Fruit fly (Drosophila melanogaster) whole organism, embryonic: ENCODE results near the gene CG14370.

ENCODE experiments used
- CG10321 ChIP-seq: fragments of 200-800 bp; sonication (Bioruptor generic); IDR thresholded peaks from 2 replicates; pipeline ENCODE4 v1.3.6; 2022; ENCODE audit warnings: missing biosample characterization, missing genetic modification characterization
- CG11456 ChIP-seq: fragments of 200-800 bp; sonication (Bioruptor generic); IDR thresholded peaks from 3 replicates; pipeline ENCODE4 v1.3.6; 2022; ENCODE audit warnings: missing biosample characterization, missing genetic modification characterization
- CG11504 ChIP-seq: fragments of 200-800 bp; sonication (Bioruptor generic); optimal IDR thresholded peaks from 3 replicates; lab custom pipeline; 2019; ENCODE audit warnings: missing biosample characterization, mild to moderate bottlenecking, missing genetic modification characterization, moderate library complexity
- CG1233 ChIP-seq: fragments of 200-800 bp; sonication (Bioruptor generic); optimal IDR thresholded peaks from 4 replicates; lab custom pipeline; 2018; ENCODE audit warnings: missing biosample characterization, mild to moderate bottlenecking, missing genetic modification characterization
- CG12942 ChIP-seq: fragments of 200-800 bp; sonication (Bioruptor generic); optimal IDR thresholded peaks from 3 replicates; lab custom pipeline; 2016; ENCODE audit warnings: missing biosample characterization, missing genetic modification characterization
- CG13424 ChIP-seq: fragments of 200-800 bp; sonication (Bioruptor generic); optimal IDR thresholded peaks from 2 replicates; lab custom pipeline; 2019; ENCODE audit warnings: missing biosample characterization, mild to moderate bottlenecking, missing genetic modification characterization, moderate library complexity
- CG14710 ChIP-seq: fragments of 200-800 bp; sonication (Bioruptor generic); optimal IDR thresholded peaks from 3 replicates; lab custom pipeline; 2019; ENCODE audit warnings: missing biosample characterization, mild to moderate bottlenecking, missing genetic modification characterization, moderate library complexity
- CG17361 ChIP-seq: fragments of 200-800 bp; sonication (Bioruptor generic); IDR thresholded peaks from 3 replicates; pipeline ENCODE4 v1.3.6; 2022; ENCODE audit warnings: missing biosample characterization, missing genetic modification characterization
- CG17912 ChIP-seq: fragments of 200-800 bp; sonication (Bioruptor generic); optimal IDR thresholded peaks from 2 replicates; lab custom pipeline; 2018; ENCODE audit warnings: missing biosample characterization, mild to moderate bottlenecking, missing genetic modification characterization
- CG18262 ChIP-seq: fragments of 200-800 bp; optimal IDR thresholded peaks from 3 replicates; lab custom pipeline; 2019; ENCODE audit warnings: missing biosample characterization, mild to moderate bottlenecking, missing genetic modification characterization, moderate library complexity
- CG2678 ChIP-seq: fragments of 200-800 bp; sonication (Bioruptor generic); optimal IDR thresholded peaks from 3 replicates; lab custom pipeline; 2019; ENCODE audit warnings: missing biosample characterization, mild to moderate bottlenecking, missing genetic modification characterization, moderate library complexity
- CG31441 ChIP-seq: fragments of 200-800 bp; sonication (Bioruptor generic); IDR thresholded peaks from 2 replicates; pipeline ENCODE4 v1.3.6; 2022; ENCODE audit warnings: missing biosample characterization, missing genetic modification characterization
- CG4424 ChIP-seq: fragments of 200-800 bp; sonication (Bioruptor generic); optimal IDR thresholded peaks from 3 replicates; lab custom pipeline; 2016; ENCODE audit warnings: missing biosample characterization, missing genetic modification characterization
- CG5953 ChIP-seq: fragments of 200-800 bp; sonication (Bioruptor generic); IDR thresholded peaks from 2 replicates; pipeline ENCODE4 v1.3.6; 2022; ENCODE audit warnings: missing biosample characterization, missing genetic modification characterization
- CG7556 ChIP-seq: fragments of 200-800 bp; sonication (Bioruptor generic); optimal IDR thresholded peaks from 2 replicates; lab custom pipeline; 2017; ENCODE audit warnings: missing biosample characterization, mild to moderate bottlenecking, missing genetic modification characterization
- CG8388 ChIP-seq: fragments of 200-800 bp; sonication (Bioruptor generic); optimal IDR thresholded peaks from 2 replicates; lab custom pipeline; 2019; ENCODE audit warnings: missing biosample characterization, mild to moderate bottlenecking, missing genetic modification characterization, moderate library complexity
- D19A ChIP-seq: fragments of 200-800 bp; optimal IDR thresholded peaks from 3 replicates; lab custom pipeline; 2019; ENCODE audit warnings: missing biosample characterization, mild to moderate bottlenecking, missing genetic modification characterization, moderate library complexity
- D19B ChIP-seq: fragments of 200-800 bp; sonication (Bioruptor generic); optimal IDR thresholded peaks from 2 replicates; lab custom pipeline; 2017; ENCODE audit warnings: missing biosample characterization, mild to moderate bottlenecking, missing genetic modification characterization
- HmgZ ChIP-seq: fragments of 200-800 bp; sonication (Bioruptor generic); optimal IDR thresholded peaks from 2 replicates; lab custom pipeline; 2018; ENCODE audit warnings: missing biosample characterization, mild to moderate bottlenecking, missing genetic modification characterization
- Meics ChIP-seq: fragments of 200-800 bp; sonication (Bioruptor generic); optimal IDR thresholded peaks from 2 replicates; lab custom pipeline; 2017; ENCODE audit warnings: missing biosample characterization, mild to moderate bottlenecking, missing genetic modification characterization
- Oli ChIP-seq: fragments of 200-800 bp; sonication (Bioruptor generic); optimal IDR thresholded peaks from 2 replicates; lab custom pipeline; 2018; ENCODE audit warnings: missing biosample characterization, mild to moderate bottlenecking, missing genetic modification characterization, moderate library complexity
- Sox100B ChIP-seq: fragments of 200-800 bp; sonication (Bioruptor generic); optimal IDR thresholded peaks from 3 replicates; lab custom pipeline; 2018; ENCODE audit warnings: missing biosample characterization, mild to moderate bottlenecking, missing genetic modification characterization
- Sox102F ChIP-seq: fragments of 200-800 bp; sonication (Bioruptor generic); optimal IDR thresholded peaks from 2 replicates; lab custom pipeline; 2018; ENCODE audit warnings: missing biosample characterization, mild to moderate bottlenecking, missing genetic modification characterization, moderate library complexity
- Xrp1 ChIP-seq: fragments of 200-800 bp; sonication (Bioruptor generic); IDR thresholded peaks from 2 replicates; pipeline ENCODE4 v1.3.6; 2022; ENCODE audit warnings: missing biosample characterization, missing genetic modification characterization
- abd-A ChIP-seq: fragments of 200-800 bp; sonication (Bioruptor generic); optimal IDR thresholded peaks from 3 replicates; lab custom pipeline; 2019; ENCODE audit warnings: missing biosample characterization, mild to moderate bottlenecking, missing genetic modification characterization, moderate library complexity
- az2 ChIP-seq: fragments of 200-800 bp; sonication (Bioruptor generic); optimal IDR thresholded peaks from 3 replicates; lab custom pipeline; 2016; ENCODE audit warnings: missing biosample characterization, missing genetic modification characterization
- bab2 ChIP-seq: fragments of 200-800 bp; sonication (Bioruptor generic); optimal IDR thresholded peaks from 2 replicates; lab custom pipeline; 2016; ENCODE audit warnings: missing biosample characterization, missing genetic modification characterization
- crol ChIP-seq: fragments of 200-800 bp; sonication (Bioruptor generic); IDR thresholded peaks from 2 replicates; pipeline ENCODE4 v1.3.6; 2022; ENCODE audit warnings: missing biosample characterization, missing genetic modification characterization
- fd96Cb ChIP-seq: fragments of 200-800 bp; sonication (Bioruptor generic); optimal IDR thresholded peaks from 2 replicates; lab custom pipeline; 2018; ENCODE audit warnings: missing biosample characterization, mild to moderate bottlenecking, missing genetic modification characterization, moderate library complexity
- fu2 ChIP-seq: fragments of 200-800 bp; sonication (Bioruptor generic); optimal IDR thresholded peaks from 2 replicates; lab custom pipeline; 2016; ENCODE audit warnings: missing biosample characterization, missing genetic modification characterization
- grau ChIP-seq: fragments of 200-800 bp; optimal IDR thresholded peaks from 3 replicates; lab custom pipeline; 2019; ENCODE audit warnings: missing biosample characterization, mild to moderate bottlenecking, missing genetic modification characterization, moderate library complexity
- grn ChIP-seq: fragments of 200-800 bp; sonication (Bioruptor generic); optimal IDR thresholded peaks from 3 replicates; lab custom pipeline; 2017; ENCODE audit warnings: missing biosample characterization, missing genetic modification characterization
- gsb-n ChIP-seq: fragments of 200-800 bp; sonication (Bioruptor generic); optimal IDR thresholded peaks from 3 replicates; lab custom pipeline; 2018; ENCODE audit warnings: missing biosample characterization, mild to moderate bottlenecking, missing genetic modification characterization
- hb ChIP-seq: fragments of 200-800 bp; sonication (Bioruptor generic); IDR thresholded peaks from 3 replicates; pipeline ENCODE4 v1.3.6; 2022; ENCODE audit warnings: missing biosample characterization, missing genetic modification characterization; ENCODE audit not compliant: partially characterized antibody
- pb ChIP-seq: fragments of 200-800 bp; sonication (Bioruptor generic); optimal IDR thresholded peaks from 3 replicates; lab custom pipeline; 2016; ENCODE audit warnings: missing biosample characterization, missing genetic modification characterization
- phol ChIP-seq: fragments of 200-800 bp; sonication (Bioruptor generic); optimal IDR thresholded peaks from 3 replicates; lab custom pipeline; 2018; ENCODE audit warnings: missing biosample characterization, mild to moderate bottlenecking, missing genetic modification characterization, moderate library complexity
- run ChIP-seq: fragments of 200-800 bp; sonication (Bioruptor generic); optimal IDR thresholded peaks from 3 replicates; lab custom pipeline; 2018; ENCODE audit warnings: missing biosample characterization, mild to moderate bottlenecking, missing genetic modification characterization
- sr ChIP-seq: fragments of 200-800 bp; sonication (Bioruptor generic); IDR thresholded peaks from 3 replicates; pipeline ENCODE4 v1.3.6; 2022; ENCODE audit warnings: missing biosample characterization, missing genetic modification characterization
- trem ChIP-seq: fragments of 200-800 bp; optimal IDR thresholded peaks from 3 replicates; lab custom pipeline; 2019; ENCODE audit warnings: missing biosample characterization, mild to moderate bottlenecking, missing genetic modification characterization, moderate library complexity
- twi ChIP-seq: fragments of 200-800 bp; optimal IDR thresholded peaks from 2 replicates; lab custom pipeline; 2019; ENCODE audit warnings: missing biosample characterization, mild to moderate bottlenecking, missing genetic modification characterization, moderate library complexity

The CG14370 gene

dm6 chr3R:13547729-13548440 is 39.9 kb upstream of the CG14370 start (continued):
- TF ChIP-seq CG14710: peak; percentile 36
- peak; percentile 17; the same call in 1 of the 2 replicates for TF ChIP-seq Xrp1 (GFP tag; lab: Robert Waterston, UW)
- peak; percentile 63 for TF ChIP-seq CG11504 (tag; lab: Kevin White, UChicago)
- peak; percentile 47 for TF ChIP-seq grn (GFP tag; lab: Kevin White, UChicago)
- TF ChIP-seq CG1233 (GFP tag; lab: Kevin White, UChicago): peak; percentile 18
- no peak for TF ChIP-seq CG17912
- peak; percentile 25 for TF ChIP-seq trem (tag; lab: Kevin White, UChicago)
- TF ChIP-seq twi (tag; lab: Kevin White, UChicago): peak; percentile 26
- no peak for TF ChIP-seq Meics (GFP tag; lab: Kevin White, UChicago)
- peak; percentile 30 for TF ChIP-seq grau
- peak; percentile 34 for TF ChIP-seq CG4424
- peak; percentile 60 for TF ChIP-seq fd96Cb (tag; lab: Kevin White, UChicago)
- TF ChIP-seq CG8388 (GFP tag; lab: Kevin White, UChicago): peak; percentile 13
- TF ChIP-seq Oli (tag; lab: Kevin White, UChicago): peak; percentile 41
- peak; percentile 34 for TF ChIP-seq Sox102F (GFP tag; lab: Kevin White, UChicago)
- peak; percentile 40 for TF ChIP-seq CG7556
- TF ChIP-seq gsb-n (tag; lab: Kevin White, UChicago): peak; percentile 43
- TF ChIP-seq Sox100B (GFP tag; lab: Kevin White, UChicago): peak; percentile 40
- peak; percentile 46 for TF ChIP-seq CG2678 (tag; lab: Kevin White, UChicago)
- no peak for TF ChIP-seq CG12942 (GFP tag; lab: Kevin White, UChicago)
- TF ChIP-seq abd-A (tag; lab: Kevin White, UChicago): peak; percentile 60
- peak; percentile 18 for TF ChIP-seq az2

dm6 chr3R:13548441-13548818 is 39.4 kb upstream of the CG14370 start:
- no peak for TF ChIP-seq HmgZ (tag; lab: Kevin White, UChicago)
- no peak for TF ChIP-seq D19B (GFP tag; lab: Kevin White, UChicago)
- peak; percentile 3 for TF ChIP-seq D19A
- TF ChIP-seq CG5953 (GFP tag; lab: Robert Waterston, UW): no peak
- peak; percentile 53; the same call in 1 of the 2 replicates for TF ChIP-seq crol (GFP tag; lab: Robert Waterston, UW)
- TF ChIP-seq CG17361 (GFP tag; lab: Robert Waterston, UW): peak; percentile 48; the same call in 1 of the 3 replicates
- TF ChIP-seq CG11456 (GFP tag; lab: Robert Waterston, UW): no peak
- 0 out of 3 replicates have a peak, but pooled peaks have one; percentile 7 for TF ChIP-seq hb
- TF ChIP-seq bab2 (GFP tag; lab: Kevin White, UChicago): no peak
- peak; percentile 2 for TF ChIP-seq CG13424
- no peak for TF ChIP-seq run (tag; lab: Kevin White, UChicago)
- peak; percentile 59; the same call in 2 of the 3 replicates for TF ChIP-seq sr (GFP tag; lab: Robert Waterston, UW)
- TF ChIP-seq CG7556: peak; percentile 18
- no peak for TF ChIP-seq CG10321 (GFP tag; lab: Robert Waterston, UW)
- TF ChIP-seq pb (GFP tag; lab: Kevin White, UChicago): no peak
- TF ChIP-seq grau: peak; percentile 6
- TF ChIP-seq CG18262 (tag; lab: Kevin White, UChicago): peak; percentile 41
- TF ChIP-seq fu2: no peak
- TF ChIP-seq CG31441 (GFP tag; lab: Robert Waterston, UW): peak; percentile 7; the same call in 1 of the 2 replicates
- TF ChIP-seq CG11504 (tag; lab: Kevin White, UChicago): peak; percentile 21
- TF ChIP-seq phol (tag; lab: Kevin White, UChicago): peak; percentile 22
